Fruit fly (Drosophila melanogaster): ENCODE results near the gene AdamTS-B.

Gene AdamTS-B

DNA sequence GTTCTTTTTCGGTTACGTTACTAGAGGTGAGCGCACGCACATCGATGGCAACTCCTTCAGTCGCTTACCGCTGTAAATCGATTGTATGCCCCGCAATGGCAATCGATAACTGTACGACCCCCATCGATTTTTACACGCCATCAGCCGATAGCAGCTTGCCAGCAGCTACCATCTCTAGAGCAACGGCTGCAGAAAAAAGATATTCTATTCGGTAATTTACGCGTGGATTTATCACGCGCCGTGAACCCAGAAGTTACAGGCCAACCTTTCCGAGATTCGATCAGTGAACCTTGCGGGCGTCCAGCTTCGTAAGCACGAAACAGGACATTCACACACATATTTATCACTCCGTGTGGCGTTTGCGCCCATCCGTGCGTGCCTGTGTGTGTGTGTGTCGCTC lies 32.5 kb upstream of the AdamTS-B start, which contains the start of the genes Sirt4 and CG4119 (continued):
- TF ChIP-seq PHDP (tag; optimal IDR thresholded peaks at IDR 0.05): peak; percentile 10
- no peak for TF ChIP-seq Dfd (GFP tag; optimal IDR thresholded peaks at IDR 0.05)
- no peak for TF ChIP-seq h (optimal IDR thresholded peaks at IDR 0.05)
- TF ChIP-seq Hmr (GFP tag; optimal IDR thresholded peaks at IDR 0.05): peak; percentile 40
- no peak for TF ChIP-seq jigr1 (GFP tag; IDR thresholded peaks at IDR 0.05)
- TF ChIP-seq cg (GFP tag; optimal IDR thresholded peaks at IDR 0.05): peak; percentile 92
- TF ChIP-seq Camta (GFP tag; optimal IDR thresholded peaks at IDR 0.05): no peak
- no peak for TF ChIP-seq CG18262 (tag; optimal IDR thresholded peaks at IDR 0.05)
- TF ChIP-seq CG9876 (GFP tag; optimal IDR thresholded peaks at IDR 0.05): no peak
- no peak for TF ChIP-seq CG2889 (GFP tag; IDR thresholded peaks at IDR 0.05)
- no peak for TF ChIP-seq NC2α (GFP tag; optimal IDR thresholded peaks at IDR 0.05)
- no peak for TF ChIP-seq CG4820 (GFP tag; optimal IDR thresholded peaks at IDR 0.05)
- no peak for TF ChIP-seq emc (GFP tag; optimal IDR thresholded peaks at IDR 0.05)
- TF ChIP-seq kni (GFP tag; optimal IDR thresholded peaks at IDR 0.05): no peak
- no peak for TF ChIP-seq CG15073 (GFP tag; optimal IDR thresholded peaks at IDR 0.05)
- TF ChIP-seq CG6854 (GFP tag; optimal IDR thresholded peaks at IDR 0.05): no peak
- TF ChIP-seq sens (GFP tag): no peak
- TF ChIP-seq CG6765 (GFP tag; optimal IDR thresholded peaks at IDR 0.05): no peak
- no peak for TF ChIP-seq CG12744 (GFP tag; optimal IDR thresholded peaks at IDR 0.05)
- TF ChIP-seq Poxn (GFP tag; IDR thresholded peaks at IDR 0.05): no peak
- peak; percentile 16 for TF ChIP-seq CG8290 (GFP tag; optimal IDR thresholded peaks at IDR 0.05)
- TF ChIP-seq CG8290 (tag; optimal IDR thresholded peaks at IDR 0.05): peak in 1 of 2 experiments; percentile 78
- TF ChIP-seq eve (GFP tag; optimal IDR thresholded peaks at IDR 0.05): no peak
- TF ChIP-seq CG10147 (GFP tag; optimal IDR thresholded peaks at IDR 0.05): no peak
- TF ChIP-seq dm (GFP tag; optimal IDR thresholded peaks at IDR 0.05): peak; percentile 64
- TF ChIP-seq CG10565 (GFP tag; optimal IDR thresholded peaks at IDR 0.05): no peak
- TF ChIP-seq CG1832 (GFP tag; optimal IDR thresholded peaks at IDR 0.05): no peak
- no peak for TF ChIP-seq fru (optimal IDR thresholded peaks at IDR 0.05)
- TF ChIP-seq p53 (GFP tag; optimal IDR thresholded peaks at IDR 0.05): no peak
- TF ChIP-seq CG17612 (GFP tag; IDR thresholded peaks at IDR 0.05): no peak
- no peak for TF ChIP-seq Oli (tag; optimal IDR thresholded peaks at IDR 0.05)
- no peak for TF ChIP-seq Abd-B (GFP tag; optimal IDR thresholded peaks at IDR 0.05)
- TF ChIP-seq pros (GFP tag; optimal IDR thresholded peaks at IDR 0.05): no peak
- TF ChIP-seq CG12155 (GFP tag; optimal IDR thresholded peaks at IDR 0.05): no peak
- peak; percentile 91 for TF ChIP-seq sna (GFP tag; IDR thresholded peaks at IDR 0.05; ENCODE audit: partially characterized antibody)
- no peak for TF ChIP-seq Oaz (GFP tag; IDR thresholded peaks at IDR 0.05)
- 0 out of 2 replicates have a peak, but pooled peaks have one; percentile 21 for TF ChIP-seq CG32767 (GFP tag; IDR thresholded peaks at IDR 0.05)
- peak; percentile 52 for TF ChIP-seq phol (tag; optimal IDR thresholded peaks at IDR 0.05)
- no peak for TF ChIP-seq CG7839 (tag; optimal IDR thresholded peaks at IDR 0.05)
- no peak for TF ChIP-seq sima (GFP tag; optimal IDR thresholded peaks at IDR 0.05)
- no peak for TF ChIP-seq CG15269 (tag; optimal IDR thresholded peaks at IDR 0.05)
- TF ChIP-seq CG8765 (GFP tag; IDR thresholded peaks at IDR 0.05): no peak
- TF ChIP-seq CG15479 (GFP tag; optimal IDR thresholded peaks at IDR 0.05): no peak

DNA sequence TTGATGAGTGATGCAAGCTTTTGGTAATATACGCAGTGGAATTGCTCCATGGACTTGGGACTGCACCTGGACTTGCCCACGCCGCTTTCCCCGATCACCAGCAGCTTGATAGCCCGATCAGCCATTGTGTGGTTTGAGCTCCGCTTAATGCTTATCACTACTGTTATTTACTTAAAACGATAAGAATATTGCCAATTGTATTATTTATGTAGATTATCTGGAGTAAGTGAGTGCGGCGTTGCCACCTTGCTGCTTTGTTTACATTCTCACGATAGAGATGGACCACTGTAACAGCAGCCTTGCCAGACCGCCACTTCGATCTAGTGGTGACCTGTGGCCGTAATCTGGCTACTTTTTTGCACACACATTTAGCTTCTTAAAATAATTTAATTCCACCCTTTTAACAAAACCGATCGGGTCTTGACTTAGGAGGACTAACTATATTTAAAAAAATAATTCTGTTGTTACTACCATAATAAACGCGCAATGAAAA lies 26.8 kb upstream of the AdamTS-B start, which contains the start of gene Rab18:
TSS of gene Rab18 (minus strand) at position 276 of the 493 bp plus-strand sequence.
- TF ChIP-seq CG2199 (GFP tag; IDR thresholded peaks at IDR 0.05) (no peak), CG12104 (GFP tag; optimal IDR thresholded peaks at IDR 0.05) (no peak), Lim3 (GFP tag; IDR thresholded peaks at IDR 0.05) (no peak), CG7928 (GFP tag; optimal IDR thresholded peaks at IDR 0.05) (no peak), Dref (GFP tag; IDR thresholded peaks at IDR 0.05) (peak; percentile 60), MESR4 (GFP tag; optimal IDR thresholded peaks at IDR 0.05) (peak; percentile 83), Lhr (GFP tag; optimal IDR thresholded peaks at IDR 0.05) (peak; percentile 36), CG5180 (GFP tag; optimal IDR thresholded peaks at IDR 0.05) (peak; percentile 25), knrl (GFP tag; IDR thresholded peaks at IDR 0.05; ENCODE audit: partially characterized antibody) (peak; percentile 38; the same call in 1 of the 3 replicates), al (GFP tag; IDR thresholded peaks at IDR 0.05) (peak; percentile 32; the same call in 1 of the 2 replicates), Sry-δ (GFP tag; optimal IDR thresholded peaks at IDR 0.05) (peak; percentile 87), CG4617 (GFP tag; optimal IDR thresholded peaks at IDR 0.05; ENCODE audit: borderline replicate concordance) (peak; percentile 3)
